Worm (Caenorhabditis elegans) whole organism, midembryonic: ENCODE measurements around the gene Y37E11AL.1.

ENCODE experiments used
- T22C8.4 ChIP-seq: fragments of 200-800 bp; sonication (Bioruptor generic); IDR thresholded peaks from 2 replicates; pipeline ENCODE4 v1.3.6; 2022; ENCODE audit warnings: missing genetic modification characterization, missing compliant biosample characterization
- cog-1 ChIP-seq: sonication (generic microtip); optimal IDR thresholded peaks from 2 replicates; lab custom pipeline; 2016; ENCODE audit warnings: missing genetic modification characterization, missing compliant biosample characterization
- flt-1 ChIP-seq: fragments of 200-800 bp; sonication (Bioruptor generic); IDR thresholded peaks from 2 replicates; pipeline ENCODE4 v1.3.6; 2022; ENCODE audit warnings: missing genetic modification characterization, missing compliant biosample characterization
- klf-2 ChIP-seq: fragments of 200-800 bp; sonication (Bioruptor generic); conservative IDR thresholded peaks from 2 replicates; pipeline ENCODE4 v1.3.6; 2022; ENCODE audit warnings: missing genetic modification reagents, missing genetic modification characterization, missing compliant biosample characterization
- med-1 ChIP-seq: sonication (generic microtip); optimal IDR thresholded peaks from 2 replicates; lab custom pipeline; 2017; ENCODE audit warnings: missing genetic modification characterization, mild to moderate bottlenecking, missing compliant biosample characterization, antibody characterized with exemption, missing genetic modification reagents; ENCODE audit not compliant: insufficient read depth
- ref-1 ChIP-seq: fragments of 200-800 bp; sonication (Bioruptor generic); conservative IDR thresholded peaks from 2 replicates; pipeline ENCODE4 v1.3.6; 2022; ENCODE audit warnings: missing genetic modification reagents, missing genetic modification characterization, missing compliant biosample characterization
- tab-1 ChIP-seq: fragments of 200-800 bp; sonication (Bioruptor generic); IDR thresholded peaks from 2 replicates; pipeline ENCODE4 v1.3.6; 2022; ENCODE audit warnings: missing genetic modification characterization, missing compliant biosample characterization
- ztf-23 ChIP-seq: fragments of 200-800 bp; sonication (Bioruptor generic); IDR thresholded peaks from 2 replicates; pipeline ENCODE4 v1.3.6; 2022; ENCODE audit warnings: missing genetic modification reagents, missing genetic modification characterization, missing compliant biosample characterization
- ztf-29 ChIP-seq: fragments of 200-800 bp; sonication (Bioruptor generic); IDR thresholded peaks from 2 replicates; pipeline ENCODE4 v1.3.6; 2022; ENCODE audit warnings: missing genetic modification reagents, missing genetic modification characterization, missing compliant biosample characterization

Gene Y37E11AL.1

ce11 chrIV:3688050-3688449, 21.2 kb upstream of the Y37E11AL.1 start:
- TF ChIP-seq cog-1 (tag; lab: Kevin White, UChicago) (no peak), ztf-29 (GFP tag; lab: Robert Waterston, UW) (no peak), klf-2 (GFP tag; lab: Robert Waterston, UW) (no peak), flt-1 (GFP tag; lab: Robert Waterston, UW) (no peak), tab-1 (GFP tag; lab: Robert Waterston, UW) (no peak), ref-1 (no peak), T22C8.4 (GFP tag; lab: Robert Waterston, UW) (no peak), med-1 (GFP tag; lab: Kevin White, UChicago) (no peak), ztf-23 (GFP tag; lab: Robert Waterston, UW) (no peak)

DNA sequence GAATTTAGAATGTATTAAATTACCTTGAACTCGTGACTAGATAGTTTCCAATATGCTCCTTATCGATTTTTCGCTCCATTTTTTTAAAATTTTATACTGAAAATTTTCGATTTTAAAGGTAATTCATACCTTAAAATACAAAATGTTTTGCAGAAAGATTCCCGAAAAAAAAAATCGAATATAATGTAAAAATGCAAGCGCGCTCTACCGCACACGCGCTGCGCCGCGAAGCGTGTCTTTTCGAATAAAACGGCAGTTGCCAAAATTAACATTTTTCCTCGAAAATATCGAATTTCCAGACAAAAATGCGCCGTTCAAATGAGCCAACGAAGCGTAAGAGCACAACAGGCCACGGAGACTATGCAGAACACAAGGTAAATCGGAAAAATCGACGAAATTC, 14.7 kb upstream of the Y37E11AL.1 start, which contains the start of the genes taf-6.2 and Y37E11AL.3:
TSS of gene taf-6.2 (minus strand) at position 96 of the 400 bp plus-strand sequence.
TSS of gene Y37E11AL.3 (plus strand) at position 298 of the 400 bp plus-strand sequence.
- TF ChIP-seq ztf-23 (GFP tag; lab: Robert Waterston, UW) (no peak), flt-1 (GFP tag; lab: Robert Waterston, UW) (0 out of 2 replicates have a peak, but pooled peaks have one; percentile 18)

DNA sequence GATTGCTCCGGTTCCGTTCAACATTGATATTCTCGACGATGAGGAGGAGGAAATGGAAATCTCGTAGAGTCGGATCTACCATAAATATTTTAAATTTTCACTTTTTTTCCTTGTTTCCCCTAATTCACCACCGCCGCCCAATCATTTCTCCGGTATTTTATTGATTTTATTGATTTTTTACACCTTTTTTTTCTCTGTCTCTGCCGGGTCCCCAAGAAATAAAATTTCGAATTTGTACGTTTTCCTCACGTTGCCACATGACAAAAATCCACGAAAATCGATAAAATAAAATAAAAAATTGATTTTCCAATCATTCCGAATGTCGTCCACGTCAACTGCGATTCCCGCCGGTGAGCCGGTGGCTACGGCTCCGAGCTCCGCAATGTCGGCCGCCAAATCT, 11.1 kb upstream of the Y37E11AL.1 start, which contains the start of gene Y37E11AL.2:
TSS of gene Y37E11AL.2 (plus strand) at position 301 of the 400 bp plus-strand sequence.
- TF ChIP-seq T22C8.4 (GFP tag; lab: Robert Waterston, UW) (peak; percentile 20; the same call in 1 of the 2 replicates), ztf-23 (GFP tag; lab: Robert Waterston, UW) (no peak), tab-1 (GFP tag; lab: Robert Waterston, UW) (no peak)

- TF ChIP-seq med-1 (GFP tag; lab: Kevin White, UChicago), result no peak
- TF ChIP-seq flt-1 (GFP tag; lab: Robert Waterston, UW), result no peak
- no peak for TF ChIP-seq ztf-29 (GFP tag; lab: Robert Waterston, UW)
- no peak for TF ChIP-seq ref-1
- no peak for TF ChIP-seq tab-1 (GFP tag; lab: Robert Waterston, UW)
- no peak for TF ChIP-seq T22C8.4 (GFP tag; lab: Robert Waterston, UW)
- no peak for TF ChIP-seq klf-2 (GFP tag; lab: Robert Waterston, UW)
- TF ChIP-seq cog-1 (tag; lab: Kevin White, UChicago), result no peak
- TF ChIP-seq ztf-23 (GFP tag; lab: Robert Waterston, UW), result no peak
Observed at ce11 chrIV:3700554-3700953, 8.7 kb upstream of the Y37E11AL.1 start, which contains the start of gene Y37E11AL.9. Y37E11AL.9 (minus strand) TSS chrIV:3700654.

DNA sequence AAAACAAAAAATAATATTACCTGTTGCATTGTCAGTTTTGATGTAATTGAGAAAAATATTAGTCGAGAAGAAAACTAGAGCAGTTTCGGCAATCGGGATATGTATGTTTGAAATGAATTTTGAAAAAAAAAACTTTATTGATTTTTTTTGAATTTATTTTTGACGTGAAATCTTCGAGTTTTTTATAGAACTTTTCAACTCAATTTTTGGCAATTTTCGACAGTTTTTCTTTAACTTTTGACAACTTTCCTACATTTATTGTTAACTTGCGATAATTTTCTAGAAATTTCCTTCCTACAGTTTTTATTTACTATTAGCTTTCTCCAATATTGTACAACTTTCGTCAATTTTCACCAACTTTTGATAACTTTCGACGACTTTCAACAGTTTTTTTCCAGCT, 7.4 kb upstream of the Y37E11AL.1 start, which contains the start of gene Y37E11AL.12:
TSS of gene Y37E11AL.12 (minus strand) at position 101 of the 400 bp plus-strand sequence.
- TF ChIP-seq ztf-29 (GFP tag; lab: Robert Waterston, UW), result no peak
- TF ChIP-seq med-1 (GFP tag; lab: Kevin White, UChicago), result no peak
- no peak for TF ChIP-seq T22C8.4 (GFP tag; lab: Robert Waterston, UW)
- TF ChIP-seq klf-2 (GFP tag; lab: Robert Waterston, UW), result no peak
- TF ChIP-seq ztf-23 (GFP tag; lab: Robert Waterston, UW), result no peak
- no peak for TF ChIP-seq cog-1 (tag; lab: Kevin White, UChicago)
- no peak for TF ChIP-seq tab-1 (GFP tag; lab: Robert Waterston, UW)
- no peak for TF ChIP-seq ref-1
- no peak for TF ChIP-seq flt-1 (GFP tag; lab: Robert Waterston, UW)

DNA sequence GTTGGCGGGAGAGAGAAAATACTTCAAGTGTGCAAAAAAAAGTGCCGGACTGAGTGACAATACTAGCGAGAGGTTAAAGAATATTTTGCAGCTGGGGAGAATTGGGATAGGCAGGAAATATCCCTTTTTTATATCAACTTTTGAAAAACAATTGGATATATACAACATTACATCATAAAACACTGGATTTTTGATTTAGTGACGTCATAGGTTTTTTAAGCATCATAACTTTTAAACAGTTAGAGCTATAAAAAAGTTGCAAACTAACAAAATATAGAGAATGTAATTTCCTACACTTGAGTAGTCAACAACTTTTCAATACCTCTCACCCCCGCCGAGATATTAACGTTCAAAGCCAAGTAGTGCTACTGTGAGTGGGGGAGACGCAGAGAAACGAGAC, 1.4 kb downstream of the Y37E11AL.1 start:
- TF ChIP-seq klf-2 (GFP tag; lab: Robert Waterston, UW) (no peak), flt-1 (GFP tag; lab: Robert Waterston, UW) (no peak), ztf-29 (GFP tag; lab: Robert Waterston, UW) (no peak), med-1 (GFP tag; lab: Kevin White, UChicago) (no peak), T22C8.4 (GFP tag; lab: Robert Waterston, UW) (no peak), cog-1 (tag; lab: Kevin White, UChicago) (no peak), tab-1 (GFP tag; lab: Robert Waterston, UW) (no peak), ref-1 (no peak), ztf-23 (GFP tag; lab: Robert Waterston, UW) (no peak)

DNA sequence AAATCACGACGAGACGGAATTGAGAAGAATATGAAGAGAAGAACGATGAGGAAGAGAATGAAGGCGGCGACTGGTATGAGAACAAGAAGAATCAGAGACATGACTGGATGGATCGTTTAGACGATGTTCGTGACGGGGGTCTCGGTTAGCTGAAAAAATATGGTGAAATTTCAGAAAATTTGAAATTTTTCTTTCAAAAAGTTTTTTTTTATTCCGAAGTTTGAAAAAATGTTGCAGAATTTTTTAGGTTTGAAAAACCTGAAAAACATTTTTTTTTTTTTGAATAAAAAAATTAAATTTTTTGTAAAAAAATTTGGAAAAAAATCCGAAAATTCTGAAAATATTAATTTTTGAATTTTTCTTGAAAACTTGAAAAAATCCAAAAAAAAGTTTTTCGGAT, 9.8 kb downstream of the Y37E11AL.1 start, which contains the start of gene Y37E11AM.3:
TSS of gene Y37E11AM.3 (minus strand) at position 101 of the 400 bp plus-strand sequence.
- TF ChIP-seq ztf-23 (GFP tag; lab: Robert Waterston, UW), result no peak
- TF ChIP-seq ztf-29 (GFP tag; lab: Robert Waterston, UW), result no peak
- TF ChIP-seq flt-1 (GFP tag; lab: Robert Waterston, UW), result no peak
- TF ChIP-seq cog-1 (tag; lab: Kevin White, UChicago), result no peak

DNA sequence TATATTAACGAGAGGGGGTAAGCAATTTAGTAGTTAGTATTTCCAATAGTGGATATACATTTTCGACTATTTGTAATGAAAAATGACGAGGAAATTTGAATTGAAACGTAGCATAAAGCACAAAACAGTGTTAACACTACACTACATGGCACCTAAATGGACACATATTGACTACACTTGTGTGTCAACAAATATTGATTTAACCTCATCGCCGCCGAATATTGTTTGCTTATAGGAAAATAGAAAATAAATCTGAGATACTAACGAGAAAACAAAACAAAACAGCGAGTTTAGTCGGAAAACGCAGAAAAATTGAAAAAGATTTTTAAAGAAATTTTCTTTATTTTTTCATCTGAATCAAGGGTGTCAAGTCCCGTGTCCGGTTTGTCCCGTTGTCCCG, 11.3 kb downstream of the Y37E11AL.1 start:
- TF ChIP-seq flt-1 (GFP tag; lab: Robert Waterston, UW) (no peak), ref-1 (no peak), ztf-29 (GFP tag; lab: Robert Waterston, UW) (no peak), ztf-23 (GFP tag; lab: Robert Waterston, UW) (no peak), tab-1 (GFP tag; lab: Robert Waterston, UW) (no peak), cog-1 (tag; lab: Kevin White, UChicago) (no peak), T22C8.4 (GFP tag; lab: Robert Waterston, UW) (no peak), med-1 (GFP tag; lab: Kevin White, UChicago) (no peak), klf-2 (GFP tag; lab: Robert Waterston, UW) (no peak)

DNA sequence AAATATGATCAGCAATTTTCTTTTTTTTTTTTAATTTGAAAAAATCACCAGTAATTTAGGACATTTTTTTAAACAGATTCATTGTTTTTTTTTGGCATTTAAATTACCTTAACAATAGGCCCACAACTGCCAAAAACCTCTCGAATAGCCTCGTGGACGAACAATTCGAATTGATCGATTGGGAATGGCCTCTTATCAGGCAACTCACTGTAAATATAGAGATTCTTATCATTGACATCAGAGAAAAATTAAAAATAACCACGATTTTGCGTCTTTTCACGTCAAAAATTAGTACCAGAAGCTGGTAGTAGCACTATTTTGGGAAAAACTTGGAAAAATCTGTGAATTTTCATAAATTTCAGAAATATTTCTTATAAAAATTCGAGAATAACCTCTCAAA, 12.7 kb downstream of the Y37E11AL.1 start:
- TF ChIP-seq cog-1 (tag; lab: Kevin White, UChicago), result no peak
- TF ChIP-seq T22C8.4 (GFP tag; lab: Robert Waterston, UW), result no peak
- TF ChIP-seq ztf-29 (GFP tag; lab: Robert Waterston, UW), result no peak
- TF ChIP-seq klf-2 (GFP tag; lab: Robert Waterston, UW), result no peak
- TF ChIP-seq med-1 (GFP tag; lab: Kevin White, UChicago), result no peak
- no peak for TF ChIP-seq tab-1 (GFP tag; lab: Robert Waterston, UW)
